Worm (Caenorhabditis elegans): ENCODE results near the gene R13A1.10.
A peak's percentile ranks its signal among the peaks of the same experiment; 100 is the strongest.

The R13A1.10 gene

ce11 chrIV:7227072-7227471, at the start of gene R13A1.10:
R13A1.10 (minus strand) TSS chrIV:7227172.
- TF ChIP-seq spr-1 (tag; optimal IDR thresholded peaks at IDR 0.05) (no peak), fkh-10 (GFP tag; optimal IDR thresholded peaks at IDR 0.05) (no peak), dmd-8 (GFP tag; IDR thresholded peaks at IDR 0.05) (no peak), lin-38 (GFP tag; IDR thresholded peaks at IDR 0.05) (peak; percentile 25; the same call in 1 of the 2 replicates), snpc-1.2 (GFP tag; IDR thresholded peaks at IDR 0.05) (0 out of 2 replicates have a peak, but pooled peaks have one; percentile 17), nhr-102 (tag; optimal IDR thresholded peaks at IDR 0.05) (no peak)

DNA sequence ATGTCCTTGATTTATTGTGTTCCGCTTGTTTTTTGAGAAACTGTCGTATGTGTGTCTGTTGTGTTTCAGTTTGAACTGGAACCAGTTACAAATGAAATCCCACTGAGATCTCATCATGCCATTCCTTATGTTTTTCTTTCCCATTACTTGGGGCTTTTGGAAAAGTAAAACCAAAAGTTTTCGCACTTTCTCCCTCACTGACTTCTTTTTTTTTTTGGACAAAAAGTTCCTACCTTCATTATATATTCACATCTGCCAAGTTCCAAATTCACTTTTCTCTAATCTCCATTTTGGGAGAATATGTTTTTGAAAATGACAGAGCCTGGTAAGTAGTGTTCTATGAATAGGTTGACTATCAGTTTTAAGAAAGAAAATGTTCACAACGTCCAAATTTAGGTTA, 49.7 kb upstream of the R13A1.10 start, which contains the start of gene C06E4.2:
Gene C06E4.2 (plus strand): TSS at position 301 of the 400 bp plus-strand sequence.
- TF ChIP-seq lin-1 (GFP tag; IDR thresholded peaks at IDR 0.05) (no peak), spr-3 (GFP tag; optimal IDR thresholded peaks at IDR 0.05) (no peak), Y105C5A.15 (GFP tag; IDR thresholded peaks at IDR 0.05) (no peak), nhr-76 (tag; optimal IDR thresholded peaks at IDR 0.05) (no peak), ctbp-1 (GFP tag; IDR thresholded peaks at IDR 0.05) (no peak), T26A8.4 (GFP tag; IDR thresholded peaks at IDR 0.05) (no peak), T20F7.1 (GFP tag; optimal IDR thresholded peaks at IDR 0.05) (no peak), lim-7 (GFP tag; IDR thresholded peaks at IDR 0.05) (no peak), hlh-11 (tag; optimal IDR thresholded peaks at IDR 0.05) (no peak), duxl-1 (tag; optimal IDR thresholded peaks at IDR 0.05; ENCODE audit: poor library complexity) (no peak), pqm-1 (tag; optimal IDR thresholded peaks at IDR 0.05) (no peak), tra-1 (GFP tag; IDR thresholded peaks at IDR 0.05) (no peak), ceh-82 (tag; optimal IDR thresholded peaks at IDR 0.05) (no peak), hlh-30 (tag; optimal IDR thresholded peaks at IDR 0.05; ENCODE audit: insufficient read depth) (no peak), daf-19 (GFP tag; conservative IDR thresholded peaks at IDR 0.05) (no peak), madf-5 (GFP tag; IDR thresholded peaks at IDR 0.05) (no peak), ZK546.5 (tag; optimal IDR thresholded peaks at IDR 0.05) (no peak), snpc-4 (tag; optimal IDR thresholded peaks at IDR 0.05) (no peak), F37D6.2 (tag; optimal IDR thresholded peaks at IDR 0.05) (no peak), ces-1 (GFP tag; optimal IDR thresholded peaks at IDR 0.05) (no peak)

ce11 chrIV:7274969-7275548, 48.1 kb upstream of the R13A1.10 start:
- TF ChIP-seq snpc-1.2 (GFP tag; IDR thresholded peaks at IDR 0.05) (peak; percentile 85), zfp-2 (tag; optimal IDR thresholded peaks at IDR 0.05) (no peak), saeg-2 (GFP tag; IDR thresholded peaks at IDR 0.05) (no peak), aha-1 (tag) (peak; percentile 44), dpl-1 (GFP tag; optimal IDR thresholded peaks at IDR 0.05) (no peak), vab-7 (GFP tag; IDR thresholded peaks at IDR 0.05) (peak; percentile 70), rbr-2 (tag; optimal IDR thresholded peaks at IDR 0.05) (no peak), mxl-2 (GFP tag; conservative IDR thresholded peaks at IDR 0.05) (no peak), R02D3.7 (tag; optimal IDR thresholded peaks at IDR 0.05) (no peak), gei-8 (GFP tag; optimal IDR thresholded peaks at IDR 0.05) (no peak), mdl-1 (tag; optimal IDR thresholded peaks at IDR 0.05) (no peak), dmd-8 (GFP tag; IDR thresholded peaks at IDR 0.05) (0 out of 2 replicates have a peak, but pooled peaks have one; percentile 58), spr-3 (GFP tag; optimal IDR thresholded peaks at IDR 0.05) (no peak), lin-15B (tag; optimal IDR thresholded peaks at IDR 0.05) (no peak), lir-3 (tag; optimal IDR thresholded peaks at IDR 0.05) (no peak), madf-5 (GFP tag; IDR thresholded peaks at IDR 0.05) (no peak), unc-130 (GFP tag; optimal IDR thresholded peaks at IDR 0.05) (no peak), ZK546.5 (tag; optimal IDR thresholded peaks at IDR 0.05) (no peak), Y48G9A.11 (GFP tag; IDR thresholded peaks at IDR 0.05) (no peak), F49E8.2 (tag; optimal IDR thresholded peaks at IDR 0.05; ENCODE audit: borderline replicate concordance) (no peak), D1046.2 (GFP tag; IDR thresholded peaks at IDR 0.05) (no peak), T26A8.4 (GFP tag; IDR thresholded peaks at IDR 0.05) (no peak), ztf-7 (tag; optimal IDR thresholded peaks at IDR 0.05) (no peak), ceh-28 (tag; optimal IDR thresholded peaks at IDR 0.05) (no peak), hlh-30 (tag; optimal IDR thresholded peaks at IDR 0.05; ENCODE audit: insufficient read depth) (peak; percentile 26), nhr-6 (tag; optimal IDR thresholded peaks at IDR 0.05) (no peak), F37D6.2 (tag; optimal IDR thresholded peaks at IDR 0.05) (no peak), unc-62 (GFP tag; optimal IDR thresholded peaks at IDR 0.05 in 1 of 2) (no peak), unc-62 (tag; optimal IDR thresholded peaks at IDR 0.05) (no peak)
